Fruit fly (Drosophila melanogaster) whole organism: ENCODE data around the gene sdt.

Experiments
- CG8478 ChIP-seq: fragments of >200 bp; optimal IDR thresholded peaks from 2 replicates; lab custom pipeline; 2018; ENCODE audit warnings: inconsistent platforms
- Dll ChIP-seq: fragments of >200 bp; optimal IDR thresholded peaks from 2 replicates; lab custom pipeline; 2017
- EcR ChIP-seq, 2 experiments: fragments of >200 bp; optimal IDR thresholded peaks; 2 replicates each; lab custom pipeline; 2017; ENCODE audit warnings: missing biosample characterization in 2 of 2, missing genetic modification characterization in 2 of 2, missing genetic modification reagents in 2 of 2
- pan ChIP-seq: fragments of >200 bp; optimal IDR thresholded peaks from 2 replicates; lab custom pipeline; 2017
- psq ChIP-seq: fragments of >200 bp; optimal IDR thresholded peaks from 2 replicates; lab custom pipeline; 2017
- usp ChIP-seq: fragments of >200 bp; optimal IDR thresholded peaks from 2 replicates; lab custom pipeline; 2017; ENCODE audit warnings: missing biosample characterization, missing genetic modification characterization, mixed read lengths

The sdt gene

DNA sequence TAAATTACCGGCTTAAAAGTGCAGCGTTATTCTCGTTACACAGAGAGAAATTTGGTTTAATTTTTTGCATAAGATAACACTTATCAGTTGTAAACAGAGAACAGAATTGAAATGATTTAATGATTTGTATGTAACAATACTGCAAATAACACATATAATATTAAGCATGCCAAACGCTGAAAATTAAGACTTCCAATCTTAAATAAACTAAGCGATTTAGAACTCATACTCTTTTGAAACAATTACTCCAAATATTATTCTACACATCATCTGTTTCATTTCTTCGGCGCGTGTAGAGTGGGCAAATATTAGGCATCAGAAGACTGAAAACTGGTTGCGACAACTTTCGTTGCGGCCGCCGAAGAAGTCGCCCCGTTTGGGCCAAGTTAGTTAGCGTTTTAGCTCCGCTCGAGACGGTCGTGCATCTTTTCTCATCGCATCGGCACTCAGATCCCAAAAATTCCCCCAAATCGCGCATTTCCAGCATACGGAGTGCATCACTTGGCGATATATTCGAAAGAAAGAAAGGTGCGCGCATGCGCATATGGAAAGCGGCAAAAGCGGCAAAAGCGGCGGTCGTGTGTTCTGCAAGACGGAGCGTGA lies 74.0 kb downstream of the sdt start, which contains the start of gene CG1632:
Gene CG1632, plus strand, starts transcription at position 387 of the 603 bp plus-strand sequence.
- no peak for TF ChIP-seq psq (lab: Kevin White, UChicago)
- no peak for TF ChIP-seq usp
- no peak for TF ChIP-seq EcR (GFP tag; optimal IDR thresholded peaks at IDR 0.05; lab: Kevin White, UChicago)
- TF ChIP-seq Dll (lab: Kevin White, UChicago): no peak
- no peak for TF ChIP-seq pan (lab: Kevin White, UChicago)

DNA sequence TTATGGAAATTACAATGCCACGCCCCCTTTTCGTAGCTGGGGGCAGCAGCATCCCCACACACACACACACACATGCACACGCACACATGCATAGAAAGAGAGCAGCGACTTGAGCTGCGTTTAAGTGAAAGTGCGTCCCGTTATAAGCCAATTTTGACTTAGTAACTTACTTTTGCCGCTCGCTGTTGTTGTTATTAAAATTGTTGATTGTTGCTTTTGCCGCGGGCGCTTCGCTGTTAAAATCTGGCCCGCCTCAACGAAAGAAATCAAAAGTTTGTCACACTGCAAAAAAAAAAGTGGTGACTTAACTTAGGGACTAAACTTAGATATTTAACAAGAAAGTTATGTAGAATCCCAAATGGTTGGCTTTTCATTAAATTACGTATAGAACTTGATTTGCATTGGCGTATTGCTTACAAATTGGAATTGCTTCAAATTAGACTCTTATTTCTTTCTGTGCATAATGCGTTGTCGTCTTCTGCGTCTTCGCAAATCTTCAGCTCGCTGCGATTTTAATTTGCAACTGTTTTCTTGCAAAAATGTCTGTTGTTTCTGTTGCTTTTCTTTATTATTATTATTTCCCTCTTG lies 76.5 kb downstream of the sdt start:
- TF ChIP-seq Dll (lab: Kevin White, UChicago) (no peak), CG8478 (lab: Kevin White, UChicago) (no peak), psq (lab: Kevin White, UChicago) (no peak), EcR (GFP tag; optimal IDR thresholded peaks at IDR 0.05; lab: Kevin White, UChicago) (no peak), pan (lab: Kevin White, UChicago) (no peak), usp (no peak)

DNA sequence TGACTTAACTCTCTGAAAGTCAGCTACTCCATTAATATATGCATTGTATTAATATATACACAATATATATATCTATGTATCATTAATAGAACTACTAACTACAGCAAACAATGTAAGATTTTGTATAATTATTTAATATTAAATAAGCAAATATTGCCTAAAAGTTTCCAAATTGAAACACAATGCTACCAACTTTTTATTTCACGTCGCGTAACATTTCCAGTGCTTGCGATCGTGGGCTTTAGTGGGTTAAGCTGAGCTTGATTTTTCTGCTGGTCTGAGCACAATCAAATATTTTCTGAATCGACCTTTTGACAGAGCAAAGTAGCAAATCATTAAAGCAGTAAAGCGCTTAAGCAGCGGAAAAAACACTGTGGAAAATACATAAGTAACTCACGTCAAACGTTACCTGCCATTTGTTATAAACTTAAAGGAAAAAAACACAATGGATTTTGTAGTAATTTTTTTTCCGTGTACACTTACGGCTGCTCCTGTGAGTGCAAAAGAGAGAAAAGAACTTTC lies 80.0 kb downstream of the sdt start:
- TF ChIP-seq CG8478 (lab: Kevin White, UChicago): no peak
- no peak for TF ChIP-seq usp

DNA sequence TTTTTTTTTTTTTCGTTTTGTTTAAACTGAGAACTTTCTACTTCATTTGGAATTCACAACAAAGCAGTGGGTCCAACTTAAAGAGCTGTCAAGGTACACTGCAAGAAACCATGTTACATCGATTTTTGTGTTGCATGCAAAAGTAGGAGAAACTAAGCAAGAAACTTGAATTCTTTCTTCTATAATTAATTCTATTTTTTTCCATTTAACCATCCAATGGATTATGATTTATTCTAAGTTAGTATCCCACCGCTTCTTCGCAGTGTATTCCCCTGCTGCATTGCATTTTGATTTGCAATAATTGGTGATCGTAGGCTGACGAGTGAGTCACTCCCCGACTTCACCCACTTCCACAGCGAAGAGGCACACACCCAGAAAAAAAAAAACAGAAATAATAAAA lies 81.5 kb downstream of the sdt start:
- TF ChIP-seq CG8478 (lab: Kevin White, UChicago): no peak
- TF ChIP-seq Dll (lab: Kevin White, UChicago): no peak
- TF ChIP-seq EcR (GFP tag; optimal IDR thresholded peaks at IDR 0.05; lab: Kevin White, UChicago): no peak
- TF ChIP-seq psq (lab: Kevin White, UChicago): no peak
- TF ChIP-seq pan (lab: Kevin White, UChicago): no peak
- TF ChIP-seq usp: no peak

DNA sequence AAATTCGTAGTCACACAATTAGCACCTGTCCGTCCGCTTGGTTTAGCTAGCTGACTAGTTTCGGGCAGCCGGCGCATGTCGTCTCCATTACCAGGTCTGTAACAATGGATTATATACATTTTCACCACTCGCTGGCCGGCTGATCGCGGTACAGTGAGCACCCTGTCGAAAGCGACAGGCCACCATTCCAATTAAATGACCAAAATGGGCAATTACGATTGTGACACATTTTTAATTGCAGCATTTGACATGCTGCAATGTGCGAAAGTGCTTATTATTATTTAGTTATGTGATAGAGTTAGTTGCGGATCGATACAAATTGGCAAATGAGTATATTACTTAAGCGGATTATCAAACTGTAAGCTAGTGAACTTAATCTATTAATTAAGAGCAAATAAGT lies 84.9 kb downstream of the sdt start:
- no peak for TF ChIP-seq psq (lab: Kevin White, UChicago)
- no peak for TF ChIP-seq pan (lab: Kevin White, UChicago)
- TF ChIP-seq CG8478 (lab: Kevin White, UChicago): no peak
- TF ChIP-seq usp: no peak
- no peak for TF ChIP-seq EcR (GFP tag; optimal IDR thresholded peaks at IDR 0.05; lab: Kevin White, UChicago)
- no peak for TF ChIP-seq Dll (lab: Kevin White, UChicago)

DNA sequence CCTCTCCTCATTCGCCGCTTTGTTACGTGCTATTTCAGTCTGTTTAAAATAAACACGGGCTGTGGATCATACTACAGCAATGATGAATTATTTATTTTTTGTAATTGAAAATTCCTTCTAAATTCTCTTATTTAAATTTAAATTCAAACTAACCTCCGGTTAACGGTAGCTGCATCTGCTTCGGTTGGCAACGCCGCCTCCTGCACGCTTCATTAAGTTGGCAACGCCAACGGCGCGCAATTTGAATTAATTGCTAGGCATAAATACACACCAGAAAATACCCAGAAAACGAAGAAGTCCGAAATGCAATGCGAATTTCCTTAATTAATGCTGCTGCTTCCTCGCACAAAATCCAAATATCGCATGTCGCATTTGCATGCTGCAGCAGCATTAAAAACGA lies 86.9 kb downstream of the sdt start:
- TF ChIP-seq usp: no peak
- no peak for TF ChIP-seq pan (lab: Kevin White, UChicago)
- TF ChIP-seq CG8478 (lab: Kevin White, UChicago): no peak
- no peak for TF ChIP-seq psq (lab: Kevin White, UChicago)
- TF ChIP-seq Dll (lab: Kevin White, UChicago): no peak
- TF ChIP-seq EcR (GFP tag; optimal IDR thresholded peaks at IDR 0.05; lab: Kevin White, UChicago): no peak

DNA sequence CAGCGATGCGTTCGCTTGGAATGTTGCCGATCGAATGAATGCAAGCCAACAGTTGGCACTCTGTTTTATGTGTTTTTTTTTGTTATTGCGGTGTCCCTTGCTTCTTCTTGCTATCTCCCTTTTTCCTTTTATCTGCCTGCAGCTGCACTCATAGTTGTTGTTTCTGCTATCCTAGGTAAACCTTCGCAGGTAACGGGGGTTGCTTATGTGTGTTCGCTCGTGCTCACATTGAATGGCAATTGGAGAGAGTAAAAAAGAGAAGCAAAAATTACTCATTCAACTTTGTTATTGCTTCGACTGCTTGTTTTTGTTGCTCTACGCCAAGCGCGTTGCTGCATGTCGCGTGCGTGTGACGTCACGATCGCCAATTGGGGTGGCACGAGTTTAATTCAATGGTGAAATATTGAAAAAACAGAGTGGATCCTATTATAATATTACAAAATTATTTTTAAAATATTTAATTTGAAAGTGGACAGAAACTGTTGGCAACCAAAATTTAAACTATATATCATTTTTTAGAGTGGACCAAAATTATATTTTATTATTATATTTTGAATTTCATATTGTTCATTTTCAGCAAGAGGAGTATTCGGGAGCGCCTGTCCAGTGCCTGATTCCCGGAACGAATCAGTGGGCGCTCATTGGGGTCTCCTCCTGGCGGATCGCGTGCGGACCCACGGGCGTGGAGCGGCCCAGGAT lies 93.2 kb downstream of the sdt start, which contains the start of gene Corp:
Gene Corp, minus strand, starts transcription at position 47 of the 699 bp plus-strand sequence.
- TF ChIP-seq pan (lab: Kevin White, UChicago): no peak
- no peak for TF ChIP-seq CG8478 (lab: Kevin White, UChicago)
- no peak for TF ChIP-seq usp
- TF ChIP-seq Dll (lab: Kevin White, UChicago): no peak
- TF ChIP-seq psq (lab: Kevin White, UChicago): no peak
- TF ChIP-seq EcR (GFP tag; optimal IDR thresholded peaks at IDR 0.05; lab: Kevin White, UChicago): no peak

DNA sequence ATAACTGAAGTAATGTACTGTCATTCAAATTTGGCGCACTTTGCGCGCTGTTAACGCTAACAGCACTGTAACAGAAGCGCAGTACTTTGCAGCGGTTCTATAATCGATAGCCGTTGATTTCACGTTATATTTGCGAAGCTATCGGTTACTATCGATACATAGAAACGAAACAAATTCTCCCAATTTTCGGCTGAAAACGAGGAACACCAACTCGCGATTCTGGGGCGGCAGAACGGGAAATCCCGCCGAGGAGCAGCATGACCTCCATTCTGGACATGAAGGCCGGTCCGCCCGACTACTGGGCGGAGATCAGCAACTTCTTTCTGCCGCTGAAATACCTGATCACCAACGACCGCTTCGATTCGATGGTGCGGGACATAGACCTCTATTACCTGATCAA lies 94.9 kb downstream of the sdt start, which contains the start of gene CG1636:
Gene CG1636, plus strand, starts transcription at position 122 of the 400 bp plus-strand sequence.
- TF ChIP-seq CG8478 (lab: Kevin White, UChicago): no peak
- no peak for TF ChIP-seq pan (lab: Kevin White, UChicago)
- no peak for TF ChIP-seq EcR (GFP tag; optimal IDR thresholded peaks at IDR 0.05; lab: Kevin White, UChicago)
- TF ChIP-seq psq (lab: Kevin White, UChicago): no peak
- TF ChIP-seq Dll (lab: Kevin White, UChicago): no peak
- no peak for TF ChIP-seq usp

DNA sequence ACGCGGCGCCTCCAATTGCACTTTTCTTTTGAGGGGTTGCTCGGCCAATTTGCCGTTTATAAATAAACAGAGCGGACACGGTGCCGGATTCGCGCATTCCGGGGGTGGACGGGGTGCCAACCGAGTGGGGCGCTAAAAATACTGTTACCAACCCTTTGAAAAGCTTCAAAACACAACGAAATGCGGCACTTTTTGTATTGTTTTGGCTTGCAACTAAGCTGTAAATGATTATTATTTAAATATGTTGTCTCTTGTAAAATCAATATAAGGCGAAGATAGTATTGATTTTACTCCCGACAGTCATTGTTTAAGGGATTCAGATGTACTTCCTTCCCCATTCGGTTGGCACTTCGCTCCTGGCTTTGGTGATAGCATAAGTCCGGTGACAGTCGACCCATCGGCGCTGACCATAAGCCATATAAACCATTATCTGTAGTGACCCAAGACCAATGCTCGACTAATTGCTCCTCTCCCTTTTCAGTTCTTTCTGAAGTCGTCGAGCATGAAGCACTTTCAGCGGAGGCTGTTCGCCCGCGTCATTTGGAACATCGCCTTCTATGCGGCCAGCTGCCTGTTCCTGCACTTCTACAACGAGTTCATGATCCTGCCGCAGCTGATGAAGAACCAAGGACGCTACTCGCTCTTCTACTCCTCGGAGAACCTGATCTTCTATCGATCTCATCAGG lies 95.6 kb downstream of the sdt start, which contains the start of gene CG15343:
Gene CG15343, minus strand, starts transcription at position 8 of the 686 bp plus-strand sequence.
- TF ChIP-seq Dll (lab: Kevin White, UChicago) (no peak), usp (no peak), pan (lab: Kevin White, UChicago) (no peak), CG8478 (lab: Kevin White, UChicago) (no peak), psq (lab: Kevin White, UChicago) (no peak), EcR (GFP tag; optimal IDR thresholded peaks at IDR 0.05; lab: Kevin White, UChicago) (no peak)

DNA sequence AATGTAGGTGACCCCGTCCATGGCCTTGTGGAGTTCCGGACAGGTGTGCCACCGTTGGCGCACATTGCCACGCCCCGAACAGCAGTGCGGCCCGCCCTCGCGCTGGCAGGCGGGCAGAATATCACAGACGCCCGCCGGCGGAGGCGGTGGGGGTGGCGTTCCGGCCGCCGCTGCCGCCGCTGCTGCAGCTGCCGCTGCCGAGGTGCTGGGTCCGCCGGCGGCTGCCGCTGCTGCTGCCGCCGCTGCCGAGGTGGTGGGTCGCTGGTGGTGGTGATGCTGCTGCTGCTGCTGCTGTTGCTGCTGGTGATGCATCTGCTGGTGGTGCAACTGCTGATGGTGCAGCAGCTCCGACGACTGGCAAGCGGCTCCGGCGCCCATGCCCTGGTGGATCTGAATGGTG lies 106.7 kb downstream of the sdt start:
- no peak for TF ChIP-seq pan (lab: Kevin White, UChicago)
- no peak for TF ChIP-seq psq (lab: Kevin White, UChicago)
- TF ChIP-seq EcR (GFP tag; optimal IDR thresholded peaks at IDR 0.05; lab: Kevin White, UChicago): no peak
- TF ChIP-seq usp: no peak
- no peak for TF ChIP-seq Dll (lab: Kevin White, UChicago)
- no peak for TF ChIP-seq CG8478 (lab: Kevin White, UChicago)

DNA sequence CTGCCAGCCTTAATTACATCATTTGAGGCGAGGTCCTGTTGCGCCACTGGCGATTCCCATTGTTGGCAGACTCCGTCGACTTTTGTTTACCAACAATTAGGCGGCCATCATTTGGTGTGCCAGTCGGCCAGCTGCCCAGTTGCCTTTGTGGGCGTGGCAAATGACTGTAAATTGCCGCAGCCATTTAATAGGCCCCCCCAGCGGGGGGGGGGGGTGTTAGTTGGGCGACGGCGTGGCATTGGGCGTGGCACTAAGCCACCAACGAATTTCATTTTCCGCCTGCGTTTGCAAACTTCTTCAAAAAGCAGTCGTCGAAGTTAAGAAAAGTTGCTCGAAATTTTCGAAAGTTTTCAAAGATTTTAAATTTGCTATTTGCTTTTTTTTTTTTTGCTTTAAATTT lies 108.5 kb downstream of the sdt start:
- no peak for TF ChIP-seq usp
